Worm (Caenorhabditis elegans) whole organism, L1 larva: ENCODE data around the gene ldh-1.

ENCODE experiments used
- Y116A8C.19 ChIP-seq: sonication (generic microtip); optimal IDR thresholded peaks from 2 replicates; lab custom pipeline; 2016; ENCODE audit warnings: missing compliant biosample characterization, missing genetic modification characterization, borderline replicate concordance
- aly-2 ChIP-seq: fragments of 150-350 bp; optimal IDR thresholded peaks from 2 replicates; lab custom pipeline; 2014; ENCODE audit warnings: missing biosample characterization, missing genetic modification characterization
- ceh-82 ChIP-seq, 3 experiments: fragments of 150-350 bp in 1 of 3; sonication (generic microtip) in 2 of 3; optimal IDR thresholded peaks; 2 replicates each; lab custom pipeline; 2014 to 2017; ENCODE audit warnings: missing biosample characterization in 3 of 3, missing genetic modification characterization in 3 of 3
- ces-1 ChIP-seq: fragments of 150-350 bp; optimal IDR thresholded peaks from 2 replicates; lab custom pipeline; 2014; ENCODE audit warnings: missing biosample characterization, missing genetic modification reagents, missing genetic modification characterization
- egl-27 ChIP-seq, 2 experiments: fragments of 150-350 bp in 1 of 2; sonication (generic microtip); optimal IDR thresholded peaks; 3 replicates each; lab custom pipeline; 2017 to 2018; ENCODE audit warnings: missing biosample characterization in 2 of 2, missing genetic modification characterization in 2 of 2, missing genetic modification reagents in 2 of 2
- ets-5 ChIP-seq: fragments of 200-800 bp; sonication (Bioruptor generic); IDR thresholded peaks from 2 replicates; pipeline ENCODE4 v1.3.6; 2022; ENCODE audit warnings: missing genetic modification characterization, missing compliant biosample characterization
- fkh-10 ChIP-seq: sonication (generic microtip); optimal IDR thresholded peaks from 2 replicates; lab custom pipeline; 2017; ENCODE audit warnings: missing biosample characterization, missing genetic modification reagents, missing genetic modification characterization
- hpl-2 ChIP-seq: fragments of 150-350 bp; optimal IDR thresholded peaks from 2 replicates; lab custom pipeline; 2014; ENCODE audit warnings: missing biosample characterization, missing genetic modification reagents, missing genetic modification characterization
- jun-1 ChIP-seq: fragments of 150-350 bp; optimal IDR thresholded peaks from 2 replicates; lab custom pipeline; 2014; ENCODE audit warnings: missing biosample characterization, missing genetic modification reagents, missing genetic modification characterization
- lsy-2 ChIP-seq, 2 experiments: fragments of 150-350 bp; optimal IDR thresholded peaks; 2 replicates each; lab custom pipeline; 2014; ENCODE audit warnings: missing biosample characterization in 2 of 2, missing genetic modification characterization in 2 of 2
- mdl-1 ChIP-seq, 2 experiments: fragments of 150-350 bp; optimal IDR thresholded peaks; 2 replicates each; lab custom pipeline; 2014 to 2017; ENCODE audit warnings: missing biosample characterization in 2 of 2, missing genetic modification characterization in 2 of 2, inconsistent platforms in 1 of 2
- nhr-12 ChIP-seq: sonication (generic microtip); optimal IDR thresholded peaks from 2 replicates; lab custom pipeline; 2017; ENCODE audit warnings: missing biosample characterization, missing genetic modification characterization
- nhr-237 ChIP-seq: fragments of 150-350 bp; optimal IDR thresholded peaks from 2 replicates; lab custom pipeline; 2014; ENCODE audit warnings: missing biosample characterization, missing genetic modification characterization
- nhr-28 ChIP-seq: fragments of 150-350 bp; optimal IDR thresholded peaks from 2 replicates; lab custom pipeline; 2014; ENCODE audit warnings: missing biosample characterization, missing genetic modification characterization

DNA sequence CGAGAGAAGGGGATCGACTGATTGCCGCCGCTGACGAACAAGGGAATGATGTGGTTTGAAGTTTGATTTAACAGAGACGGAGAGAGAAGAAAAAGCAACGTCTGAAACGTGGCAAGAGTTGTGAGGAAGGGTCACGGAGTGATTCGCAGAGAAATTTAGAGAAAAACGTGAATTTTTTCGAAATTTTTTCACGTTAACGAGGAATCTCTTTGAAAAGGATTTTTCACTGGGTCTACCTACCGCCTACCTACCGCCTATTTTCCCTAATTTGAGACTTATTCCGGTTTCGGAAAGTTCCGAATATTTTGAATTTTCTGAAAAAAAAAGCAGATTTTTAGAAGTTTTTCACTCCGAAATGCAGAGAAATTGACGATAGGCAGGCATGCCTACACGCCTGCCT, 14.5 kb upstream of the ldh-1 start, which contains the start of gene fcmt-1:
- TF ChIP-seq nhr-12 (tag; lab: Kevin White, UChicago): no peak
- no peak for TF ChIP-seq ceh-82 (tag; optimal IDR thresholded peaks at IDR 0.05; lab: Kevin White, UChicago)
- no peak for TF ChIP-seq lsy-2 (tag; optimal IDR thresholded peaks at IDR 0.05; lab: Kevin White, UChicago)
- no peak for TF ChIP-seq hpl-2
- no peak for TF ChIP-seq ces-1
- TF ChIP-seq egl-27 (tag; optimal IDR thresholded peaks at IDR 0.05; lab: Kevin White, UChicago): no peak
- no peak for TF ChIP-seq fkh-10 (GFP tag; lab: Kevin White, UChicago)
- no peak for TF ChIP-seq aly-2 (tag; lab: Kevin White, UChicago)
- no peak for TF ChIP-seq nhr-237 (tag; lab: Kevin White, UChicago)
- no peak for TF ChIP-seq mdl-1 (tag; optimal IDR thresholded peaks at IDR 0.05; lab: Kevin White, UChicago)
- no peak for TF ChIP-seq nhr-28 (tag; lab: Kevin White, UChicago)
- no peak for TF ChIP-seq jun-1
- TF ChIP-seq ets-5: no peak
- TF ChIP-seq Y116A8C.19: no peak
